Fruit fly (Drosophila melanogaster) whole organism, prepupa: ENCODE data around the gene Myo61F.

Experiments used
- CG34406 ChIP-seq: fragments of 200-800 bp; sonication (Bioruptor generic); optimal IDR thresholded peaks from 3 replicates; lab custom pipeline; 2016; ENCODE audit warnings: missing biosample characterization, missing genetic modification characterization
- CG3919 ChIP-seq: fragments of 200-800 bp; sonication (Bioruptor generic); optimal IDR thresholded peaks from 3 replicates; lab custom pipeline; 2016; ENCODE audit warnings: missing biosample characterization, missing genetic modification characterization
- Eip78C ChIP-seq: fragments of 200-800 bp; sonication (Bioruptor generic); peaks from one replicate; lab custom pipeline; 2016; ENCODE audit warnings: missing biosample characterization, missing genetic modification characterization
- Ets21C ChIP-seq: fragments of 200-800 bp; sonication (Bioruptor generic); optimal IDR thresholded peaks from 3 replicates; lab custom pipeline; 2016; ENCODE audit warnings: missing biosample characterization, missing genetic modification characterization
- OdsH ChIP-seq: fragments of 200-800 bp; sonication (Bioruptor generic); optimal IDR thresholded peaks from 3 replicates; lab custom pipeline; 2016; ENCODE audit warnings: missing biosample characterization, missing genetic modification characterization
- Sox102F ChIP-seq: fragments of 200-800 bp; sonication (Bioruptor generic); optimal IDR thresholded peaks from 2 replicates; lab custom pipeline; 2016; ENCODE audit warnings: missing biosample characterization, mild to moderate bottlenecking, missing genetic modification characterization
- Sox15 ChIP-seq: fragments of 200-800 bp; sonication (Bioruptor generic); optimal IDR thresholded peaks from 3 replicates; lab custom pipeline; 2016; ENCODE audit warnings: missing biosample characterization, missing genetic modification characterization
- acj6 ChIP-seq: fragments of 200-800 bp; sonication (Bioruptor generic); optimal IDR thresholded peaks from 3 replicates; lab custom pipeline; 2016; ENCODE audit warnings: missing biosample characterization, missing genetic modification characterization
- dac ChIP-seq: fragments of 200-800 bp; sonication (Bioruptor generic); optimal IDR thresholded peaks from 2 replicates; lab custom pipeline; 2017; ENCODE audit warnings: missing biosample characterization, mild to moderate bottlenecking, missing genetic modification characterization
- esn ChIP-seq: fragments of 200-800 bp; sonication (Bioruptor generic); optimal IDR thresholded peaks from 2 replicates; lab custom pipeline; 2016; ENCODE audit warnings: missing biosample characterization, mild to moderate bottlenecking, missing genetic modification characterization, moderate library complexity

DNA sequence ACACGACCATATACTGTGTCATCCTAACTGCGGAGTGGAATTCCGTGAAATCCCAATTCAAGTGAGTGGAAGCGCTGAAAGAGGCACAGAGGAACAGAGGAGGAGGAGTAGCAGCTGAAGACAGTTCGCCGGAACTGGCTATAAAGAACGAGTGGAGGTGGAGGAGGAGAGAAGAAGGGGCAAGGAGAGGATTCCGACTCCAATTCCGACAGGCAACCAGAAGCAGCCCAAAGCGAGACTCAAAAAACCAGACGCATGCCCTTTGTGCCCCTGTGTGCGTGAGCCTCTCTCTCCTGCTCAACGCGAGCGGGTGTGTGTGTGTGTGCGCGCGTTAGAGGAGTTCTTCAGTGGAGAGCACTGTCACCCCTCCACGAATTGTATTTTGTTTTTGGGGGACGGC lies 31.1 kb downstream of the Myo61F start:
- TF ChIP-seq Eip78C (GFP tag; lab: Kevin White, UChicago) (no peak), acj6 (GFP tag; lab: Kevin White, UChicago) (no peak), CG34406 (GFP tag; lab: Kevin White, UChicago) (no peak), OdsH (GFP tag; lab: Kevin White, UChicago) (no peak), Sox102F (GFP tag; lab: Kevin White, UChicago) (no peak), dac (GFP tag; lab: Kevin White, UChicago) (no peak), Sox15 (no peak), Ets21C (GFP tag; lab: Kevin White, UChicago) (no peak), esn (GFP tag; lab: Kevin White, UChicago) (no peak), CG3919 (GFP tag; lab: Kevin White, UChicago) (no peak)
